Worm (Caenorhabditis elegans) whole organism, L4 larva: ENCODE results near the gene F59E12.8.

Experiments
- F26F4.8 ChIP-seq: fragments of 200-800 bp; sonication (Bioruptor generic); conservative IDR thresholded peaks from 2 replicates; pipeline ENCODE4 v1.3.6; 2022; ENCODE audit warnings: missing genetic modification characterization, missing compliant biosample characterization
- R02D3.7 ChIP-seq: fragments of 150-350 bp; sonication (generic microtip); optimal IDR thresholded peaks from 3 replicates; lab custom pipeline; 2014; ENCODE audit warnings: missing biosample characterization, missing genetic modification characterization
- Y48G9A.11 ChIP-seq: fragments of 200-800 bp; sonication (Bioruptor generic); IDR thresholded peaks from 2 replicates; pipeline ENCODE4 v1.3.6; 2022; ENCODE audit warnings: missing genetic modification reagents, missing genetic modification characterization, missing compliant biosample characterization
- aha-1 ChIP-seq: fragments of 150-350 bp; peaks from one replicate; lab custom pipeline; 2014; ENCODE audit warnings: missing biosample characterization, missing genetic modification characterization
- ama-1 ChIP-seq: fragments of 150-350 bp; optimal IDR thresholded peaks from 2 replicates; lab custom pipeline; 2014; ENCODE audit warnings: inconsistent platforms, mixed read lengths
- ceh-32 ChIP-seq: sonication (generic microtip); optimal IDR thresholded peaks from 2 replicates; lab custom pipeline; 2016; ENCODE audit warnings: mild to moderate bottlenecking, missing genetic modification characterization, missing compliant biosample characterization; ENCODE audit not compliant: poor library complexity
- ceh-44 ChIP-seq: fragments of 200-800 bp; sonication (Bioruptor generic); IDR thresholded peaks from 2 replicates; pipeline ENCODE4 v1.3.6; 2022; ENCODE audit warnings: missing genetic modification reagents, missing genetic modification characterization, missing compliant biosample characterization
- ceh-82 ChIP-seq: sonication (generic microtip); optimal IDR thresholded peaks from 2 replicates; lab custom pipeline; 2017; ENCODE audit warnings: missing biosample characterization, missing genetic modification characterization
- ces-1 ChIP-seq: fragments of 150-350 bp; sonication (generic microtip); optimal IDR thresholded peaks from 4 replicates; lab custom pipeline; 2014; ENCODE audit warnings: missing biosample characterization, missing genetic modification reagents, missing genetic modification characterization
- cey-2 ChIP-seq: sonication (generic microtip); optimal IDR thresholded peaks from 3 replicates; lab custom pipeline; 2017; ENCODE audit warnings: missing genetic modification characterization, mild to moderate bottlenecking, missing compliant biosample characterization, antibody characterized with exemption, borderline replicate concordance; ENCODE audit not compliant: insufficient read depth
- ctbp-1 ChIP-seq: fragments of 200-800 bp; sonication (Bioruptor generic); IDR thresholded peaks from 2 replicates; pipeline ENCODE4 v1.3.6; 2022; ENCODE audit warnings: missing genetic modification reagents, missing genetic modification characterization, missing compliant biosample characterization
- daf-16 ChIP-seq, 3 experiments: sonication (generic microtip); optimal IDR thresholded peaks; 2 replicates each; lab custom pipeline; 2016 to 2017; ENCODE audit warnings: missing genetic modification characterization in 3 of 3, missing genetic modification reagents in 3 of 3, mild to moderate bottlenecking in 2 of 3, missing compliant biosample characterization in 2 of 3, missing biosample characterization in 1 of 3, moderate library complexity in 1 of 3
- daf-19 ChIP-seq: fragments of 200-800 bp; sonication (Bioruptor generic); conservative IDR thresholded peaks from 2 replicates; pipeline ENCODE4 v1.3.6; 2022; ENCODE audit warnings: missing genetic modification characterization, missing compliant biosample characterization
- daf-8 ChIP-seq: fragments of 200-800 bp; sonication (Bioruptor generic); IDR thresholded peaks from 2 replicates; pipeline ENCODE4 v1.3.6; 2022; ENCODE audit warnings: missing genetic modification characterization, missing compliant biosample characterization
- dmd-6 ChIP-seq: fragments of 200-800 bp; sonication (Bioruptor generic); IDR thresholded peaks from 2 replicates; pipeline ENCODE4 v1.3.6; 2022; ENCODE audit warnings: missing genetic modification reagents, missing genetic modification characterization, missing compliant biosample characterization
- dpl-1 ChIP-seq: fragments of 150-350 bp; optimal IDR thresholded peaks from 2 replicates; lab custom pipeline; 2014; ENCODE audit warnings: missing biosample characterization, missing genetic modification reagents, missing genetic modification characterization
- fkh-10 ChIP-seq: fragments of 150-350 bp; optimal IDR thresholded peaks from 2 replicates; lab custom pipeline; 2014; ENCODE audit warnings: missing biosample characterization, missing genetic modification reagents, missing genetic modification characterization
- hif-1 ChIP-seq, 2 experiments: sonication (generic microtip); optimal IDR thresholded peaks; 2 replicates each; lab custom pipeline; 2016 to 2017; ENCODE audit warnings: missing compliant biosample characterization in 2 of 2, missing genetic modification characterization in 2 of 2, missing genetic modification reagents in 2 of 2, missing genotype in 2 of 2, mild to moderate bottlenecking in 1 of 2
- hlh-30 ChIP-seq: sonication (generic microtip); optimal IDR thresholded peaks from 2 replicates; lab custom pipeline; 2017; ENCODE audit warnings: antibody characterized with exemption, mild to moderate bottlenecking, missing genetic modification characterization, missing compliant biosample characterization; ENCODE audit not compliant: insufficient read depth
- jun-1 ChIP-seq: fragments of 150-350 bp; optimal IDR thresholded peaks from 2 replicates; lab custom pipeline; 2014; ENCODE audit warnings: missing biosample characterization, missing genetic modification reagents, missing genetic modification characterization
- lin-1 ChIP-seq: fragments of 200-800 bp; sonication (Bioruptor generic); IDR thresholded peaks from 2 replicates; pipeline ENCODE4 v1.3.6; 2022; ENCODE audit warnings: missing genetic modification reagents, missing genetic modification characterization, missing compliant biosample characterization
- lin-15B ChIP-seq: fragments of 150-350 bp; sonication (generic microtip); optimal IDR thresholded peaks from 3 replicates; lab custom pipeline; 2014; ENCODE audit warnings: missing biosample characterization, missing genetic modification characterization
- lin-29 ChIP-seq: fragments of 200-800 bp; sonication (Bioruptor generic); IDR thresholded peaks from 2 replicates; pipeline ENCODE4 v1.3.6; 2022; ENCODE audit warnings: missing genetic modification reagents, missing genetic modification characterization, missing compliant biosample characterization
- lsy-2 ChIP-seq, 2 experiments: fragments of 150-350 bp in 1 of 2; sonication (generic microtip) in 1 of 2; optimal IDR thresholded peaks; 2 replicates each; lab custom pipeline; 2014 to 2017; ENCODE audit warnings: missing biosample characterization in 2 of 2, missing genetic modification characterization in 2 of 2
- madf-9 ChIP-seq: fragments of 200-800 bp; sonication (Bioruptor generic); conservative IDR thresholded peaks from 2 replicates; pipeline ENCODE4 v1.3.6; 2022; ENCODE audit warnings: missing genetic modification reagents, missing genetic modification characterization, missing compliant biosample characterization
- mes-2 ChIP-seq: sonication (generic microtip); optimal IDR thresholded peaks from 2 replicates; lab custom pipeline; 2016; ENCODE audit warnings: missing genotype, mild to moderate bottlenecking, missing genetic modification characterization, missing compliant biosample characterization; ENCODE audit not compliant: poor library complexity, severe bottlenecking
- nhr-111 ChIP-seq: fragments of 200-800 bp; sonication (Bioruptor generic); optimal IDR thresholded peaks from 2 replicates; lab custom pipeline; 2018; ENCODE audit warnings: mild to moderate bottlenecking, missing genetic modification characterization, missing compliant biosample characterization
- nhr-28 ChIP-seq: fragments of 150-350 bp; optimal IDR thresholded peaks from 2 replicates; lab custom pipeline; 2014; ENCODE audit warnings: missing biosample characterization, missing genetic modification characterization
- nhr-41 ChIP-seq: fragments of 200-800 bp; sonication (Bioruptor generic); IDR thresholded peaks from 2 replicates; pipeline ENCODE4 v1.3.6; 2022; ENCODE audit warnings: missing genetic modification reagents, missing genetic modification characterization, missing compliant biosample characterization
- nhr-42 ChIP-seq: fragments of 200-800 bp; sonication (Bioruptor generic); IDR thresholded peaks from 2 replicates; pipeline ENCODE4 v1.3.6; 2022; ENCODE audit warnings: missing genetic modification characterization, missing compliant biosample characterization
- nhr-48 ChIP-seq: sonication (generic microtip); optimal IDR thresholded peaks from 2 replicates; lab custom pipeline; 2016; ENCODE audit warnings: mild to moderate bottlenecking, missing genetic modification characterization, missing compliant biosample characterization
- pha-4 ChIP-seq, 2 experiments: fragments of 150-350 bp in 1 of 2; fragments of 200-800 bp in 1 of 2; sonication (Bioruptor generic) in 1 of 2; IDR thresholded peaks in 1 of 2; optimal IDR thresholded peaks in 1 of 2; 2 replicates each; pipeline versions ENCODE4 v1.3.6 to Lab custom; 2014 to 2022; ENCODE audit warnings: missing genetic modification characterization in 2 of 2, missing genetic modification reagents in 2 of 2, missing biosample characterization in 1 of 2, missing compliant biosample characterization in 1 of 2
- rbr-2 ChIP-seq: sonication (generic microtip); optimal IDR thresholded peaks from 2 replicates; lab custom pipeline; 2016; ENCODE audit warnings: missing genotype, missing genetic modification characterization, missing compliant biosample characterization
- set-16 ChIP-seq: fragments of 200-800 bp; sonication (Bioruptor generic); IDR thresholded peaks from 2 replicates; pipeline ENCODE4 v1.3.6; 2022; ENCODE audit warnings: missing genetic modification reagents, missing genetic modification characterization, missing compliant biosample characterization
- skn-1 ChIP-seq: fragments of 150-350 bp; optimal IDR thresholded peaks from 2 replicates; lab custom pipeline; 2014; ENCODE audit warnings: missing biosample characterization, missing genetic modification characterization
- spr-3 ChIP-seq: fragments of 200-800 bp; sonication (Bioruptor generic); optimal IDR thresholded peaks from 2 replicates; lab custom pipeline; 2018; ENCODE audit warnings: mild to moderate bottlenecking, missing genetic modification characterization, missing compliant biosample characterization
- tag-97 ChIP-seq: fragments of 200-800 bp; sonication (Bioruptor generic); IDR thresholded peaks from 2 replicates; pipeline ENCODE4 v1.3.6; 2022; ENCODE audit warnings: missing genetic modification characterization, missing compliant biosample characterization
- unc-130 ChIP-seq: sonication (generic microtip); optimal IDR thresholded peaks from 2 replicates; lab custom pipeline; 2016; ENCODE audit warnings: missing genetic modification reagents, missing genetic modification characterization, missing compliant biosample characterization
- unc-62 ChIP-seq, 3 experiments: fragments of 150-350 bp in 1 of 3; sonication (generic microtip); optimal IDR thresholded peaks in 2 of 3; peaks in 1 of 3; 1 replicate in 1 of 3; 2 replicates in 2 of 3; lab custom pipeline; 2014 to 2017; ENCODE audit warnings: missing biosample characterization in 3 of 3, missing genetic modification characterization in 3 of 3, missing genetic modification reagents in 3 of 3, missing genotype in 1 of 3
- vab-7 ChIP-seq: fragments of 200-800 bp; sonication (Bioruptor generic); IDR thresholded peaks from 2 replicates; pipeline ENCODE4 v1.3.6; 2022; ENCODE audit warnings: missing genetic modification reagents, missing genetic modification characterization, missing compliant biosample characterization
- zip-11 ChIP-seq: fragments of 200-800 bp; sonication (Bioruptor generic); IDR thresholded peaks from 2 replicates; pipeline ENCODE4 v1.3.6; 2022; ENCODE audit warnings: missing genetic modification characterization, missing compliant biosample characterization
- zip-2 ChIP-seq: fragments of 150-350 bp; optimal IDR thresholded peaks from 2 replicates; lab custom pipeline; 2014; ENCODE audit warnings: missing biosample characterization, missing genetic modification characterization

Gene F59E12.8

ce11 chrII:5652334-5652733 lies 15.6 kb upstream of the F59E12.8 start, which contains the start of gene bli-2:
bli-2 (minus strand) TSS chrII:5652434.
- TF ChIP-seq daf-19 (GFP tag; lab: Robert Waterston, UW), result no peak
- TF ChIP-seq skn-1 (tag; lab: Kevin White, UChicago), result no peak
- TF ChIP-seq zip-2 (tag; lab: Kevin White, UChicago), result no peak
- no peak for TF ChIP-seq cey-2 (tag; lab: Kevin White, UChicago)
- no peak for TF ChIP-seq ceh-82 (tag; lab: Kevin White, UChicago)
- no peak for TF ChIP-seq jun-1
- TF ChIP-seq madf-9, result no peak
- no peak for TF ChIP-seq zip-11
- TF ChIP-seq vab-7 (GFP tag; lab: Robert Waterston, UW), result no peak
- TF ChIP-seq ces-1, result no peak
- no peak for TF ChIP-seq ama-1
- TF ChIP-seq unc-62 (GFP tag; optimal IDR thresholded peaks at IDR 0.05 in 1 of 2; lab: Kevin White, UChicago), result no peak
- TF ChIP-seq unc-62 (tag; optimal IDR thresholded peaks at IDR 0.05; lab: Kevin White, UChicago), result no peak
- no peak for TF ChIP-seq ctbp-1 (GFP tag; lab: Robert Waterston, UW)
- no peak for TF ChIP-seq spr-3 (GFP tag; lab: Kevin White, UChicago)
- no peak for TF ChIP-seq hif-1 (tag; optimal IDR thresholded peaks at IDR 0.05; lab: Kevin White, UChicago)
- no peak for TF ChIP-seq lin-1
- no peak for TF ChIP-seq daf-8 (GFP tag; lab: Robert Waterston, UW)
- TF ChIP-seq nhr-28 (tag; lab: Kevin White, UChicago), result no peak
- no peak for TF ChIP-seq nhr-48

DNA sequence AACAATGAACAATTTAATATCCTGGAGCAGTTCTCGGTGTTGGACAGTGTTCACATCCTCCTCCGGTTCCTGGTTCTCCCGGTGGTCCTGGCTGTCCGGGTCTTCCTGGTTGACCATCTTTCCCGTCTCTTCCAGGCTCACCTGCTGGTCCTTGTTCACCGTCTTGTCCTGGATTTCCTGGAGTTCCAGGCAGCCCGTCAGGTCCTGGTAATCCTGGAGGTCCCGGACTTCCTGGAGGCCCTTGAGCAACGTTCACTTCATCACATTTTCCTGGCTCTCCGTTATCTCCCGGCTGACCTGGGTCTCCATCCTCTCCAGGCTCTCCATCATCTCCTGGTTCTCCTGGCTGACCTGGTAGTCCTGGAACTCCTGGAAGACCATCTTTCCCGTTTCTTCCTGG lies 14.7 kb upstream of the F59E12.8 start:
- TF ChIP-seq nhr-42 (GFP tag; lab: Robert Waterston, UW) (no peak), set-16 (GFP tag; lab: Robert Waterston, UW) (peak; percentile 86)

DNA sequence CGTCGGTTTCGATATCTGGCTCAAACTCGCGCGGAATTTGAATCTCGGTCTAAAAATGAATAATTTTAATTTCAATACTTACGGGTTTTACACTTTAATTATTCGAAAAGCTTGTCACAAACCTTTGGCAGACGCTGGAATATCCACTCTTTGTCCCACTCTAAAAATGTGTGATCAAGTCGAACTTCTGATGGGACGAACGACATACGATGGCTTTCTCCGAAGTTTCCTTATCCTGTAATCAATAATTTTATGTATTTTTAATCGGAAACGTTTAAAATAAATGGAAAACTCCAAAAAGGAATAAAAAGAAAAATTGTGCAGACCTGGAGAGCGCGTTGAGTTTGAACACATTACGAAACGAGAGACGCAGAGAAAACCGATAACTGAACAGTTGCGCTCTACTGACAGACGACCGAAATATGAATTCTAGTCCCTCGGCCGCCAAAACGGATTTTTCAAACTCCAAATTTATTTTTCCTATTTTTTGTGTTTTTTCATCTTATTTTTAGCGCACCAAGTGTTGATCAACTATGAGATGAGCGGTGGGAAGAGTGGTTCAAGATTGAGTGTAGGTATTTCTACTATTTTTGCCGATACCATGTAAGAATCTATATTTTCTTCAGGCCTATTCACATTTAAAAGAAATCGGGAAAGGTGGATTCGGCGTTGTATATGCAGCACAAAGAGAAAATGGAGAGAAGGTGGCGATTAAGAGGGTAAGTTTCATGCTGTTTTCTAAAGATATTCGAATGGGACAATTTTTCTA lies 12.7 kb upstream of the F59E12.8 start, which contains the start of the genes sam-4, F59E12.17 and zyg-1:
Gene sam-4, minus strand, starts transcription at position 51 of the 769 bp plus-strand sequence.
Gene F59E12.17, minus strand, starts transcription at position 235 of the 769 bp plus-strand sequence.
Gene zyg-1, plus strand, starts transcription at position 513 of the 769 bp plus-strand sequence.
- peak; percentile 24 for TF ChIP-seq rbr-2 (tag; lab: Kevin White, UChicago)
- peak in 1 of 2 experiments; percentile 52 for TF ChIP-seq unc-62 (GFP tag; optimal IDR thresholded peaks at IDR 0.05 in 1 of 2; lab: Kevin White, UChicago)
- TF ChIP-seq unc-62 (tag; optimal IDR thresholded peaks at IDR 0.05; lab: Kevin White, UChicago), result no peak
- TF ChIP-seq ceh-32, result no peak
- TF ChIP-seq zip-2 (tag; lab: Kevin White, UChicago), result no peak
- TF ChIP-seq lin-29 (GFP tag; lab: Robert Waterston, UW), result no peak
- peak; percentile 50; the same call in 1 of the 2 replicates for TF ChIP-seq Y48G9A.11 (GFP tag; lab: Robert Waterston, UW)
- no peak for TF ChIP-seq nhr-111 (GFP tag; lab: Kevin White, UChicago)
- TF ChIP-seq hif-1 (tag; optimal IDR thresholded peaks at IDR 0.05; lab: Kevin White, UChicago), result peak in 1 of 2 experiments; percentile 70
- peak in 1 of 2 experiments; percentile 81 for TF ChIP-seq lsy-2 (tag; optimal IDR thresholded peaks at IDR 0.05; lab: Kevin White, UChicago)
- peak; percentile 88 for TF ChIP-seq unc-130
- TF ChIP-seq spr-3 (GFP tag; lab: Kevin White, UChicago), result no peak
- TF ChIP-seq ceh-44 (GFP tag; lab: Robert Waterston, UW), result peak; percentile 75; the same call in 1 of the 2 replicates
- TF ChIP-seq dmd-6 (GFP tag; lab: Robert Waterston, UW), result no peak
- no peak for TF ChIP-seq lin-1
- TF ChIP-seq F26F4.8, result no peak
- TF ChIP-seq nhr-41 (GFP tag; lab: Robert Waterston, UW), result no peak
- TF ChIP-seq dpl-1, result peak; percentile 74
- TF ChIP-seq daf-16 (GFP tag; optimal IDR thresholded peaks at IDR 0.05; lab: Kevin White, UChicago), result no peak
- TF ChIP-seq daf-16 (tag; optimal IDR thresholded peaks at IDR 0.05; lab: Kevin White, UChicago), result no peak
- no peak for TF ChIP-seq jun-1
- peak; percentile 31 for TF ChIP-seq lin-15B (tag; lab: Kevin White, UChicago)
- peak; percentile 52 for TF ChIP-seq nhr-28 (tag; lab: Kevin White, UChicago)
- peak; percentile 94 for TF ChIP-seq mes-2 (tag; lab: Kevin White, UChicago)
- peak; percentile 50 for TF ChIP-seq aha-1 (tag; lab: Kevin White, UChicago)
- TF ChIP-seq ctbp-1 (GFP tag; lab: Robert Waterston, UW), result no peak
- no peak for TF ChIP-seq hlh-30 (tag; lab: Kevin White, UChicago)
- no peak for TF ChIP-seq R02D3.7 (tag; lab: Kevin White, UChicago)
- no peak for TF ChIP-seq tag-97 (GFP tag; lab: Robert Waterston, UW)
- TF ChIP-seq fkh-10 (GFP tag; lab: Kevin White, UChicago), result peak; percentile 13
- TF ChIP-seq nhr-42 (GFP tag; lab: Robert Waterston, UW), result no peak
- no peak for TF ChIP-seq pha-4 (GFP tag; IDR thresholded peaks at IDR 0.05; lab: Robert Waterston, UW)
- TF ChIP-seq pha-4 (tag; optimal IDR thresholded peaks at IDR 0.05; lab: Kevin White, UChicago), result peak; percentile 70
- TF ChIP-seq nhr-48, result no peak
